Worm (Caenorhabditis elegans) whole organism, L3 larva: ENCODE data around the gene str-130.

ENCODE experiments used
- R02D3.7 ChIP-seq: fragments of 150-350 bp; optimal IDR thresholded peaks from 2 replicates; lab custom pipeline; 2014; ENCODE audit warnings: missing biosample characterization, missing genetic modification characterization
- ceh-28 ChIP-seq: fragments of 150-350 bp; optimal IDR thresholded peaks from 2 replicates; lab custom pipeline; 2014; ENCODE audit warnings: missing biosample characterization, missing genetic modification reagents, missing genetic modification characterization
- daf-12 ChIP-seq: fragments of 150-350 bp; optimal IDR thresholded peaks from 2 replicates; lab custom pipeline; 2014; ENCODE audit warnings: missing biosample characterization, missing genetic modification reagents, missing genetic modification characterization
- lin-39 ChIP-seq: fragments of 150-350 bp; optimal IDR thresholded peaks from 2 replicates; lab custom pipeline; 2018; ENCODE audit warnings: missing biosample characterization, missing genetic modification reagents, missing genetic modification characterization
- nfya-1 ChIP-seq: sonication (generic microtip); optimal IDR thresholded peaks from 2 replicates; lab custom pipeline; 2017; ENCODE audit warnings: missing genetic modification characterization, mild to moderate bottlenecking, missing compliant biosample characterization, antibody characterized with exemption, moderate library complexity; ENCODE audit not compliant: insufficient read depth
- nhr-237 ChIP-seq: fragments of 150-350 bp; optimal IDR thresholded peaks from 2 replicates; lab custom pipeline; 2014; ENCODE audit warnings: missing biosample characterization, missing genetic modification characterization
- nhr-76 ChIP-seq: fragments of 150-350 bp; sonication (generic microtip); optimal IDR thresholded peaks from 5 replicates; lab custom pipeline; 2014; ENCODE audit warnings: missing biosample characterization, missing genetic modification characterization
- nhr-77 ChIP-seq: fragments of 150-350 bp; optimal IDR thresholded peaks from 2 replicates; lab custom pipeline; 2014; ENCODE audit warnings: missing biosample characterization, missing genetic modification characterization
- pha-4 ChIP-seq: fragments of 150-350 bp; optimal IDR thresholded peaks from 2 replicates; lab custom pipeline; 2014; ENCODE audit warnings: missing biosample characterization, missing genetic modification reagents, missing genetic modification characterization
- sea-2 ChIP-seq: fragments of 150-350 bp; sonication (generic microtip); optimal IDR thresholded peaks from 4 replicates; lab custom pipeline; 2014; ENCODE audit warnings: missing biosample characterization, missing genetic modification reagents, missing genetic modification characterization
- skn-1 ChIP-seq: fragments of 150-350 bp; optimal IDR thresholded peaks from 2 replicates; lab custom pipeline; 2014; ENCODE audit warnings: missing biosample characterization, missing genetic modification characterization
- unc-62 ChIP-seq: fragments of 150-350 bp; sonication (generic microtip); optimal IDR thresholded peaks from 4 replicates; lab custom pipeline; 2014; ENCODE audit warnings: missing biosample characterization, missing genetic modification reagents, missing genetic modification characterization

DNA sequence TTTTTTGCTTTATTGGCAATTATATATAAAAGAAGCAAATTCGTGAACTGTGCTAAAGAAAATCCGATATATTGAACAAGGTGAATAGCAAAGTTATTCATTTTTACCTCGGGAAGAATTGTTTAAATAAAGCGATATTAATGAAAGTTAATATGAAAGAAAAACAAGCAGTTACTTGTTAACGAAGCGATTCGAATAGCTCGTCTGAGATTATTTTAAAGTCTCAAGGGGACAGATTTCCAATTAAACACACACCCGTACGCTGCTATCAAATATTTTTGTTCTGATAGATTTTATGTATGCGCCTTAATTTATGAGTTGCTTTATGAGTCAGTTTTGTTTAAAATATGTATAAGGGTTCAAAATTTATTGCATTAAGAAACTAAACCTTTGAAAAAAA is 22.7 kb downstream of the str-130 start, which contains the start of gene str-140:
- no peak for TF ChIP-seq sea-2
- TF ChIP-seq daf-12 (tag; lab: Kevin White, UChicago), result no peak
- TF ChIP-seq unc-62 (GFP tag; lab: Kevin White, UChicago), result no peak
- TF ChIP-seq pha-4 (tag; lab: Kevin White, UChicago), result no peak
- TF ChIP-seq skn-1, result no peak
- no peak for TF ChIP-seq lin-39 (tag; lab: Kevin White, UChicago)
- no peak for TF ChIP-seq nfya-1 (tag; lab: Kevin White, UChicago)
- no peak for TF ChIP-seq nhr-237 (tag; lab: Kevin White, UChicago)
- TF ChIP-seq nhr-77 (tag; lab: Kevin White, UChicago), result no peak
- TF ChIP-seq ceh-28 (tag; lab: Kevin White, UChicago), result no peak
- TF ChIP-seq R02D3.7, result no peak
- no peak for TF ChIP-seq nhr-76 (tag; lab: Kevin White, UChicago)
